Fruit fly (Drosophila melanogaster) whole organism, prepupa: ENCODE data around the gene CG10638.

Experiments
- Ets96B ChIP-seq: fragments of 200-800 bp; optimal IDR thresholded peaks from 2 replicates; lab custom pipeline; 2019; ENCODE audit warnings: missing biosample characterization, mild to moderate bottlenecking, missing genetic modification characterization, moderate library complexity
- Lpt ChIP-seq: fragments of 200-800 bp; sonication (Bioruptor generic); optimal IDR thresholded peaks from 3 replicates; lab custom pipeline; 2016; ENCODE audit warnings: missing biosample characterization, missing genetic modification characterization
- Met ChIP-seq: fragments of 200-800 bp; sonication (Bioruptor generic); optimal IDR thresholded peaks from 3 replicates; lab custom pipeline; 2016; ENCODE audit warnings: missing biosample characterization, missing genetic modification characterization
- cyc ChIP-seq: fragments of 200-800 bp; sonication (Bioruptor generic); optimal IDR thresholded peaks from 3 replicates; lab custom pipeline; 2016; ENCODE audit warnings: missing biosample characterization, missing genetic modification characterization
- eg ChIP-seq: fragments of 200-800 bp; sonication (Bioruptor generic); IDR thresholded peaks from 3 replicates; pipeline ENCODE4 v1.3.6; 2022; ENCODE audit warnings: missing biosample characterization, missing genetic modification characterization

dm6 chr3L:12506963-12507552 lies 5.9 kb upstream of the CG10638 start:
- TF ChIP-seq Met (GFP tag; lab: Kevin White, UChicago) (no peak), Lpt (GFP tag; lab: Kevin White, UChicago) (no peak), cyc (no peak), Ets96B (tag; lab: Kevin White, UChicago) (no peak), eg (GFP tag; lab: Robert Waterston, UW) (no peak)
